Fruit fly (Drosophila melanogaster) whole organism, larva: ENCODE measurements around the gene CG9166.

Experiments used
- noc ChIP-seq: fragments of 200-800 bp; sonication (Bioruptor generic); optimal IDR thresholded peaks from 3 replicates; lab custom pipeline; 2019; ENCODE audit warnings: missing biosample characterization, mild to moderate bottlenecking, missing genetic modification characterization, moderate library complexity

Gene CG9166

dm6 chr3L:1349942-1350923 lies 683 bp upstream of the CG9166 start:
- TF ChIP-seq noc (tag; lab: Kevin White, UChicago), result peak; percentile 21

dm6 chr3L:1352065-1352464 lies 1.1 kb downstream of the CG9166 start:
- TF ChIP-seq noc (tag; lab: Kevin White, UChicago), result no peak

- TF ChIP-seq noc (tag; lab: Kevin White, UChicago), result no peak
Observed at dm6 chr3L:1354214-1354613, 3.3 kb downstream of the CG9166 start.

dm6 chr3L:1358338-1358737 lies 7.4 kb downstream of the CG9166 start:
- no peak for TF ChIP-seq noc (tag; lab: Kevin White, UChicago)

dm6 chr3L:1364368-1364767 lies 13.5 kb downstream of the CG9166 start:
- no peak for TF ChIP-seq noc (tag; lab: Kevin White, UChicago)

- no peak for TF ChIP-seq noc (tag; lab: Kevin White, UChicago)
Observed at dm6 chr3L:1366879-1367650, 16.1 kb downstream of the CG9166 start.

- TF ChIP-seq noc (tag; lab: Kevin White, UChicago), result peak; percentile 37
Observed at dm6 chr3L:1368201-1368617, 17.3 kb downstream of the CG9166 start.

- TF ChIP-seq noc (tag; lab: Kevin White, UChicago), result no peak
Observed at dm6 chr3L:1370099-1370678, 19.3 kb downstream of the CG9166 start, which contains the start of gene ru. Gene ru, plus strand, starts transcription at chr3L:1370628.

dm6 chr3L:1370939-1371338 lies 20.0 kb downstream of the CG9166 start:
- no peak for TF ChIP-seq noc (tag; lab: Kevin White, UChicago)

dm6 chr3L:1374438-1375133 lies 23.7 kb downstream of the CG9166 start:
- TF ChIP-seq noc (tag; lab: Kevin White, UChicago), result no peak

- no peak for TF ChIP-seq noc (tag; lab: Kevin White, UChicago)
Observed at dm6 chr3L:1376014-1376745, 25.3 kb downstream of the CG9166 start.

- no peak for TF ChIP-seq noc (tag; lab: Kevin White, UChicago)
Observed at dm6 chr3L:1378098-1378645, 27.3 kb downstream of the CG9166 start.

dm6 chr3L:1378862-1379543 lies 28.1 kb downstream of the CG9166 start:
- no peak for TF ChIP-seq noc (tag; lab: Kevin White, UChicago)
